Worm (Caenorhabditis elegans): Measurements from ENCODE around the gene spe-10.
A peak's percentile ranks its signal among the peaks of the same experiment; 100 is the strongest.

spe-10 gene

DNA sequence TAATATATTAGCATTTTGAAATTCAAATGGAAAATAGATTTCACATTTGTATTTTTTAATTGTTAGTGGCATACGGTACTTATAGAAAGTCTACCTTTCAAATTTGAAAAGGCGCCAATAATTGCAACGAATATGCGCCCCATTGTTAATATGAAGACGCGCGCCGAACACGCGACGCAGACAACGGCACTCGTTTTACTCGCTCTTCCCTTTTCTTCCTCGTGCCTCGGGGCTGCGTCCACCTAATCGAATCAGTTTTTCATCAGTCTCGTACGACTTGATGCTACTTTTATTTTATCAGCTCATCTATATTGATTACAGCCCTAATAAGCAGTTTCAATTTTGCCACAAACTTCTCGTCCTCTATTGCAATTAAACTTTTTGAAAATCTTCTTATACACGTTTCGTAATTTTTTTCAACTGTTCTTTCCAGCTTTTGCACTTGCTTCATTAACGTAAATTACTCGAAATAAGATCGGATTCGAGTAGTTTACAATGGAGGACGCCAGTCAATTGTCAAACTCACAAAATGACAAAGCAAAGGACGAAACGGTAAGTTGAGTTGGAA lies 22.1 kb upstream of the spe-10 start, which contains the start of gene cash-1 (continued):
- TF ChIP-seq ztf-25 (GFP tag; IDR thresholded peaks at IDR 0.05): 0 out of 2 replicates have a peak, but pooled peaks have one; percentile 36
- TF ChIP-seq tbp1 (GFP tag; optimal IDR thresholded peaks at IDR 0.05): peak; percentile 53
- no peak for TF ChIP-seq rpc-1 (optimal IDR thresholded peaks at IDR 0.05)
- TF ChIP-seq rpc-1 (tag; optimal IDR thresholded peaks at IDR 0.05): no peak
- TF ChIP-seq rcor-1 (GFP tag; IDR thresholded peaks at IDR 0.05): 0 out of 2 replicates have a peak, but pooled peaks have one; percentile 37
- no peak for TF ChIP-seq nhr-90 (tag; optimal IDR thresholded peaks at IDR 0.05)
- TF ChIP-seq athp-1 (tag; optimal IDR thresholded peaks at IDR 0.05): no peak
- no peak for TF ChIP-seq atf-7 (tag; optimal IDR thresholded peaks at IDR 0.05)
- TF ChIP-seq xnd-1 (tag; optimal IDR thresholded peaks at IDR 0.05): peak; percentile 43
- TF ChIP-seq aptf-3 (GFP tag; IDR thresholded peaks at IDR 0.05): no peak
- TF ChIP-seq K11D2.4 (GFP tag; IDR thresholded peaks at IDR 0.05): no peak
- TF ChIP-seq ztf-22 (GFP tag; optimal IDR thresholded peaks at IDR 0.05): no peak

DNA sequence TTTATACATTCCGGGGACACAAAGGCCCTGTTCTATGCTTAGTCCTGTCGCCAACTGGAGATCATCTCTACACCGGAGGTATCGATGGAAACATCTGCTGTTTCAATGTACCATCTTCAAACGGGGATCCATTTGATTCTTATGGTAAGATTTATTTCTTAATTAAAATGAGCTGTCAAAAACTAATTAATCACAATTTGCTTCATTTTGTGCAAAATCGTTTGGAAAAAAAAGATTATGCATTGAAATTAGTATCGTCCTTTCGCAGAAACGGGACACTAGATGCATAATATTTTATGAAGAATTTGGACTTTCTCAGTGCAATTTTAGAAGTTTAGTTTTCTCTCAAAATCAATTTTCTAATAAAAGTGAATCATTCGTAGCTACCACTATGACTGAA lies 20.2 kb upstream of the spe-10 start:
- no peak for TF ChIP-seq egl-18 (GFP tag; IDR thresholded peaks at IDR 0.05)
- TF ChIP-seq nhr-120 (GFP tag; IDR thresholded peaks at IDR 0.05): no peak
- TF ChIP-seq mcd-1 (GFP tag; IDR thresholded peaks at IDR 0.05): no peak
- TF ChIP-seq B0019.2 (GFP tag; conservative IDR thresholded peaks at IDR 0.05): no peak
- no peak for TF ChIP-seq dpl-1 (GFP tag; optimal IDR thresholded peaks at IDR 0.05)
- TF ChIP-seq Y53F4B.3 (GFP tag; IDR thresholded peaks at IDR 0.05): no peak
- TF ChIP-seq mel-28 (tag; optimal IDR thresholded peaks at IDR 0.05; ENCODE audit: borderline replicate concordance): no peak
- TF ChIP-seq unc-130 (GFP tag; optimal IDR thresholded peaks at IDR 0.05): no peak

DNA sequence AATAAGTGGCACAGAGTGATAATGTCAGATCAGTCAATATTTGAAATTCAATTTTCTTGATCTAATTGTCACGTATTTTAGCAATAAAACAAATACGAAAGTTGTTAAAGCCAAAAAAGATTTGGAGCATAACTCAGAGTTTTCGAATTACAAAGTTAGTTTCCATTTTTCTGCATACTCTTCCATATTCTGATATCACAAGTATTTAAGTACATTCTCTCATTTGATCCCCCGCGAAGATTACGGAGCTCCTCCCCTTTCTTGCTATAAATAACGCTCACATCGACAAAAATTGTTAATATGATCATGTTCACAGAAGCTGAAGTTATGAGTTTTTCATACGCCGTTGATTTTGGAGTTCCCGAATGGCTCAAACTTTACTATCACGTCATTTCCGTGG lies 15.8 kb upstream of the spe-10 start, which contains the start of gene sri-20:
TSS of gene sri-20 (plus strand) at position 301 of the 400 bp plus-strand sequence.
- TF ChIP-seq tbp1 (GFP tag; optimal IDR thresholded peaks at IDR 0.05) (no peak), let-526 (GFP tag; IDR thresholded peaks at IDR 0.05) (no peak), attf-6 (GFP tag; IDR thresholded peaks at IDR 0.05) (no peak), cebp-1 (GFP tag; IDR thresholded peaks at IDR 0.05) (no peak), cebp-1 (tag; optimal IDR thresholded peaks at IDR 0.05) (no peak), lin-54 (GFP tag; optimal IDR thresholded peaks at IDR 0.05) (no peak), somi-1 (GFP tag; optimal IDR thresholded peaks at IDR 0.05) (no peak), aptf-3 (GFP tag; IDR thresholded peaks at IDR 0.05) (no peak), Y95B8A.8 (GFP tag; IDR thresholded peaks at IDR 0.05) (no peak), Y56A3A.18 (GFP tag; IDR thresholded peaks at IDR 0.05) (no peak), Y67H2A.10 (GFP tag; conservative IDR thresholded peaks at IDR 0.05) (no peak), cebp-2 (GFP tag; IDR thresholded peaks at IDR 0.05) (no peak), attf-5 (GFP tag; optimal IDR thresholded peaks at IDR 0.05) (no peak), T26A5.8 (tag; optimal IDR thresholded peaks at IDR 0.05) (no peak), C06A6.2 (GFP tag; conservative IDR thresholded peaks at IDR 0.05) (no peak), lsy-27 (tag; optimal IDR thresholded peaks at IDR 0.05; ENCODE audit: borderline replicate concordance, insufficient read depth) (no peak)

DNA sequence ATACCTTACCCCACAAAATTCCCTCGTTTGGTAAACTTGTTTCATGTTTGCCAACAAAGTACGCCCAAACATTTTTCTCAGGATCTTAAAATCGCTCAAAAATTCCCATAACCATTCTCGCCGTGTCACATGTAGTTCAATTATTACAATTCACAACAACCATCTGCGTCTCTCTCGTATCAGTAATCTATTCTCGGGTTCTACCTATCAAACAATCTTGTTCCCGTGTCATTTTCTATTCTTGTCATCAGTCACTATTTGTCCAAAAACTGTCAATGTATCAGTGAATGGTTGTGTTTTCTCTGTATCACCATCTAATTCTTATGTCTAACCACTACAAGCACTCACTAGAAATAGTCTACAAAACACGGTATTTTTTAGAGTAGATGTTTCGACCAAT lies 12.9 kb upstream of the spe-10 start:
- TF ChIP-seq pbrm-1 (GFP tag; IDR thresholded peaks at IDR 0.05) (0 out of 2 replicates have a peak, but pooled peaks have one; percentile 9), F57A8.1 (GFP tag; optimal IDR thresholded peaks at IDR 0.05) (no peak), F37B4.10 (GFP tag; IDR thresholded peaks at IDR 0.05) (0 out of 2 replicates have a peak, but pooled peaks have one; percentile 33), let-607 (tag; optimal IDR thresholded peaks at IDR 0.05) (peak; percentile 93 to 94), F52B5.7 (tag; optimal IDR thresholded peaks at IDR 0.05) (no peak), tlf-1 (GFP tag; optimal IDR thresholded peaks at IDR 0.05) (peak; percentile 28), unc-62 (GFP tag; optimal IDR thresholded peaks at IDR 0.05) (peak; percentile 82), atf-7 (tag; optimal IDR thresholded peaks at IDR 0.05) (peak; percentile 4), lag-1 (GFP tag; IDR thresholded peaks at IDR 0.05) (no peak), hmg-1.2 (GFP tag; IDR thresholded peaks at IDR 0.05) (peak; percentile 67), ztf-3 (GFP tag; optimal IDR thresholded peaks at IDR 0.05) (no peak), tbp1 (GFP tag; optimal IDR thresholded peaks at IDR 0.05) (peak; percentile 30), snpc-3.4 (tag; optimal IDR thresholded peaks at IDR 0.05) (no peak), nhr-80 (tag; optimal IDR thresholded peaks at IDR 0.05) (peak; percentile 92), let-526 (GFP tag; IDR thresholded peaks at IDR 0.05) (0 out of 2 replicates have a peak, but pooled peaks have one; percentile 32)
